Worm (Caenorhabditis elegans): ENCODE results near the gene F58H1.8.

- TF ChIP-seq aly-1 (tag; optimal IDR thresholded peaks at IDR 0.05) (no peak), B0310.2 (tag; optimal IDR thresholded peaks at IDR 0.05) (no peak), flt-1 (GFP tag; IDR thresholded peaks at IDR 0.05) (no peak), ama-1 (optimal IDR thresholded peaks at IDR 0.05) (no peak), scrt-1 (GFP tag; IDR thresholded peaks at IDR 0.05) (no peak), sea-1 (GFP tag; conservative IDR thresholded peaks at IDR 0.05) (no peak)
Observed at ce11 chrV:11887988-11888499, 46.9 kb upstream of the F58H1.8 start, which contains the start of gene adh-1.

All from whole organism, early embryonic.